Fruit fly (Drosophila melanogaster) whole organism, wandering third instar larva: Measurements from ENCODE around the gene CG14506.

ENCODE experiments used
- CG32264 ChIP-seq: fragments of 200-800 bp; sonication (Bioruptor generic); optimal IDR thresholded peaks from 2 replicates; lab custom pipeline; 2016; ENCODE audit warnings: missing biosample characterization, missing genetic modification characterization
- Mio ChIP-seq: sonication (Bioruptor generic); optimal IDR thresholded peaks from 2 replicates; lab custom pipeline; 2016; ENCODE audit warnings: missing biosample characterization, missing genetic modification characterization
- Myc ChIP-seq: fragments of >200 bp; optimal IDR thresholded peaks from 2 replicates; lab custom pipeline; 2017
- N ChIP-seq: fragments of >200 bp; optimal IDR thresholded peaks from 2 replicates; lab custom pipeline; 2018; ENCODE audit warnings: missing biosample characterization, missing external identifiers, missing genetic modification characterization
- Vsx2 ChIP-seq: fragments of 200-300, 225-300 bp; sonication (Bioruptor generic); optimal IDR thresholded peaks from 2 replicates; lab custom pipeline; 2018; ENCODE audit warnings: missing biosample characterization, missing genetic modification characterization; ENCODE audit not compliant: partially characterized antibody
- dmrt93B ChIP-seq: fragments of 200-800 bp; sonication (Bioruptor generic); optimal IDR thresholded peaks from 2 replicates; lab custom pipeline; 2018; ENCODE audit warnings: missing biosample characterization, mild to moderate bottlenecking, missing genetic modification characterization
- ey ChIP-seq: fragments of 200-800 bp; sonication (Bioruptor generic); optimal IDR thresholded peaks from 2 replicates; lab custom pipeline; 2016; ENCODE audit warnings: missing biosample characterization, missing genetic modification characterization
- lola ChIP-seq: fragments of >200 bp; optimal IDR thresholded peaks from 2 replicates; lab custom pipeline; 2017; ENCODE audit warnings: missing biosample characterization, missing genetic modification characterization
- pan ChIP-seq: fragments of >200 bp; optimal IDR thresholded peaks from 2 replicates; lab custom pipeline; 2017
- psq ChIP-seq: fragments of 200-800 bp; sonication (Bioruptor generic); optimal IDR thresholded peaks from 3 replicates; lab custom pipeline; 2017; ENCODE audit warnings: missing biosample characterization, mild to moderate bottlenecking, missing genetic modification characterization, moderate library complexity
- sv ChIP-seq: fragments of 200-800 bp; sonication (Bioruptor generic); optimal IDR thresholded peaks from 3 replicates; lab custom pipeline; 2016; ENCODE audit warnings: missing biosample characterization, missing genetic modification characterization
- usp ChIP-seq: fragments of >200 bp; optimal IDR thresholded peaks from 2 replicates; lab custom pipeline; 2017; ENCODE audit warnings: missing biosample characterization, missing genetic modification characterization

- TF ChIP-seq CG32264 (GFP tag; lab: Kevin White, UChicago) (no peak), psq (GFP tag; lab: Kevin White, UChicago) (no peak), Vsx2 (no peak), N (GFP tag; lab: Kevin White, UChicago) (no peak), ey (no peak), lola (GFP tag; lab: Kevin White, UChicago) (no peak), dmrt93B (GFP tag; lab: Kevin White, UChicago) (no peak), pan (lab: Kevin White, UChicago) (no peak), Myc (no peak), Mio (no peak), usp (GFP tag; lab: Kevin White, UChicago) (no peak), sv (no peak)
These were observed 37.4 kb downstream of the CG14506 start for dm6 chr3R:29259466-29260132.
